Worm (Caenorhabditis elegans) whole organism, L1 larva: Measurements from ENCODE around the gene gbf-1.
A peak's percentile ranks its signal among the peaks of the same experiment; 100 is the strongest.

Experiments used
- C16A3.4 ChIP-seq: fragments of 150-350 bp; optimal IDR thresholded peaks from 2 replicates; lab custom pipeline; 2014; ENCODE audit warnings: missing biosample characterization, missing genetic modification characterization
- Y116A8C.19 ChIP-seq: sonication (generic microtip); optimal IDR thresholded peaks from 2 replicates; lab custom pipeline; 2016; ENCODE audit warnings: missing compliant biosample characterization, missing genetic modification characterization, borderline replicate concordance
- aha-1 ChIP-seq: fragments of 150-350 bp; optimal IDR thresholded peaks from 2 replicates; lab custom pipeline; 2014; ENCODE audit warnings: missing biosample characterization, missing genetic modification characterization
- alr-1 ChIP-seq: fragments of 200-800 bp; sonication (Bioruptor generic); optimal IDR thresholded peaks from 2 replicates; lab custom pipeline; 2018; ENCODE audit warnings: borderline replicate concordance, mild to moderate bottlenecking, missing genetic modification characterization, missing compliant biosample characterization
- blmp-1 ChIP-seq: fragments of 150-350 bp; optimal IDR thresholded peaks from 2 replicates; lab custom pipeline; 2014; ENCODE audit warnings: missing biosample characterization, missing genetic modification characterization
- ceh-8 ChIP-seq: fragments of 200-800 bp; sonication (Bioruptor generic); optimal IDR thresholded peaks from 2 replicates; lab custom pipeline; 2018; ENCODE audit warnings: mild to moderate bottlenecking, missing genetic modification characterization, moderate library complexity, missing compliant biosample characterization
- ceh-90 ChIP-seq: sonication (generic microtip); optimal IDR thresholded peaks from 2 replicates; lab custom pipeline; 2016; ENCODE audit warnings: missing genetic modification characterization, missing compliant biosample characterization
- dpl-1 ChIP-seq, 3 experiments: fragments of 150-350 bp in 2 of 3; sonication (generic microtip) in 1 of 3; optimal IDR thresholded peaks; 2 replicates each; lab custom pipeline; 2014 to 2017; ENCODE audit warnings: missing biosample characterization in 3 of 3, missing genetic modification characterization in 3 of 3, missing genetic modification reagents in 3 of 3
- dsc-1 ChIP-seq: sonication (generic microtip); optimal IDR thresholded peaks from 2 replicates; lab custom pipeline; 2016; ENCODE audit warnings: mild to moderate bottlenecking, missing genetic modification characterization, missing compliant biosample characterization
- efl-1 ChIP-seq, 4 experiments: fragments of 150-350 bp; optimal IDR thresholded peaks in 3 of 4; peaks in 1 of 4; 1 replicate in 1 of 4; 2 replicates in 3 of 4; lab custom pipeline; 2014; ENCODE audit warnings: missing biosample characterization in 2 of 4, missing genetic modification characterization in 2 of 4, missing genetic modification reagents in 2 of 4
- elt-2 ChIP-seq: sonication (generic microtip); optimal IDR thresholded peaks from 2 replicates; lab custom pipeline; 2016; ENCODE audit warnings: missing genetic modification characterization, mild to moderate bottlenecking, inconsistent platforms, missing compliant biosample characterization, missing genetic modification reagents
- elt-3 ChIP-seq, 6 experiments: fragments of 150-350 bp in 1 of 6; sonication (generic microtip); optimal IDR thresholded peaks; 2 replicates each; lab custom pipeline; 2017 to 2018; ENCODE audit warnings: missing biosample characterization in 6 of 6, missing genetic modification characterization in 6 of 6, inconsistent platforms in 1 of 6
- fos-1 ChIP-seq: fragments of 150-350 bp; optimal IDR thresholded peaks from 2 replicates; lab custom pipeline; 2014; ENCODE audit warnings: missing biosample characterization, missing genetic modification characterization
- irx-1 ChIP-seq: sonication (generic microtip); optimal IDR thresholded peaks from 2 replicates; lab custom pipeline; 2016; ENCODE audit warnings: missing genetic modification characterization, missing compliant biosample characterization
- jun-1 ChIP-seq: fragments of 150-350 bp; optimal IDR thresholded peaks from 2 replicates; lab custom pipeline; 2014; ENCODE audit warnings: missing biosample characterization, missing genetic modification reagents, missing genetic modification characterization
- lin-14 ChIP-seq: fragments of 200-800 bp; sonication (Bioruptor generic); optimal IDR thresholded peaks from 2 replicates; lab custom pipeline; 2018; ENCODE audit warnings: mild to moderate bottlenecking, missing genetic modification characterization, moderate library complexity, missing compliant biosample characterization
- lin-15B ChIP-seq: fragments of 150-350 bp; sonication (generic microtip); optimal IDR thresholded peaks from 3 replicates; lab custom pipeline; 2014; ENCODE audit warnings: missing biosample characterization, missing genetic modification characterization
- lin-35 ChIP-seq, 2 experiments: fragments of 150-350 bp; optimal IDR thresholded peaks; 2 replicates each; lab custom pipeline; 2014; ENCODE audit warnings: missing biosample characterization in 2 of 2, missing genetic modification characterization in 2 of 2, missing genetic modification reagents in 2 of 2
- lsy-2 ChIP-seq, 2 experiments: fragments of 150-350 bp; optimal IDR thresholded peaks; 2 replicates each; lab custom pipeline; 2014; ENCODE audit warnings: missing biosample characterization in 2 of 2, missing genetic modification characterization in 2 of 2
- mdl-1 ChIP-seq, 2 experiments: fragments of 150-350 bp; optimal IDR thresholded peaks; 2 replicates each; lab custom pipeline; 2014 to 2017; ENCODE audit warnings: missing biosample characterization in 2 of 2, missing genetic modification characterization in 2 of 2, inconsistent platforms in 1 of 2
- mep-1 ChIP-seq: fragments of 150-350 bp; optimal IDR thresholded peaks from 2 replicates; lab custom pipeline; 2014; ENCODE audit warnings: missing biosample characterization, missing genetic modification characterization
- nhr-11 ChIP-seq: fragments of 150-350 bp; optimal IDR thresholded peaks from 2 replicates; lab custom pipeline; 2014; ENCODE audit warnings: missing biosample characterization, missing genetic modification characterization
- nhr-12 ChIP-seq: sonication (generic microtip); optimal IDR thresholded peaks from 2 replicates; lab custom pipeline; 2017; ENCODE audit warnings: missing biosample characterization, missing genetic modification characterization
- nhr-19 ChIP-seq: fragments of 200-800 bp; sonication (Bioruptor generic); conservative IDR thresholded peaks from 2 replicates; pipeline ENCODE4 v1.3.6; 2022; ENCODE audit warnings: missing genetic modification characterization, missing compliant biosample characterization
- nhr-20 ChIP-seq: sonication (generic microtip); optimal IDR thresholded peaks from 2 replicates; lab custom pipeline; 2016; ENCODE audit warnings: mild to moderate bottlenecking, missing genetic modification characterization, missing compliant biosample characterization
- nhr-237 ChIP-seq: fragments of 150-350 bp; optimal IDR thresholded peaks from 2 replicates; lab custom pipeline; 2014; ENCODE audit warnings: missing biosample characterization, missing genetic modification characterization
- nhr-28 ChIP-seq: fragments of 150-350 bp; optimal IDR thresholded peaks from 2 replicates; lab custom pipeline; 2014; ENCODE audit warnings: missing biosample characterization, missing genetic modification characterization
- nhr-71 ChIP-seq: sonication (generic microtip); optimal IDR thresholded peaks from 2 replicates; lab custom pipeline; 2016; ENCODE audit warnings: mild to moderate bottlenecking, missing genetic modification characterization, moderate library complexity, missing compliant biosample characterization
- nhr-77 ChIP-seq: fragments of 150-350 bp; optimal IDR thresholded peaks from 2 replicates; lab custom pipeline; 2014; ENCODE audit warnings: missing biosample characterization, missing genetic modification characterization
- nhr-84 ChIP-seq: sonication (generic microtip); optimal IDR thresholded peaks from 2 replicates; lab custom pipeline; 2017; ENCODE audit warnings: missing biosample characterization, missing genetic modification characterization
- nhr-85 ChIP-seq: sonication (generic microtip); peaks from one replicate; lab custom pipeline; 2016; ENCODE audit warnings: missing genetic modification characterization, inconsistent platforms, missing compliant biosample characterization
- nhr-90 ChIP-seq: sonication (generic microtip); optimal IDR thresholded peaks from 2 replicates; lab custom pipeline; 2016; ENCODE audit warnings: mild to moderate bottlenecking, missing genetic modification characterization, missing compliant biosample characterization; ENCODE audit not compliant: poor library complexity
- pag-3 ChIP-seq: sonication (generic microtip); optimal IDR thresholded peaks from 2 replicates; lab custom pipeline; 2017; ENCODE audit warnings: missing genetic modification characterization, mild to moderate bottlenecking, missing compliant biosample characterization, antibody characterized with exemption, borderline replicate concordance; ENCODE audit not compliant: insufficient read depth
- pax-3 ChIP-seq: fragments of 200-800 bp; sonication (Bioruptor generic); optimal IDR thresholded peaks from 2 replicates; lab custom pipeline; 2018; ENCODE audit warnings: mild to moderate bottlenecking, missing genetic modification characterization, moderate library complexity, missing compliant biosample characterization
- pqm-1 ChIP-seq: sonication (generic microtip); optimal IDR thresholded peaks from 3 replicates; lab custom pipeline; 2017; ENCODE audit warnings: missing biosample characterization, missing genetic modification characterization
- snpc-4 ChIP-seq: fragments of 150-350 bp; optimal IDR thresholded peaks from 2 replicates; lab custom pipeline; 2014; ENCODE audit warnings: missing biosample characterization, missing genetic modification characterization
- snu-23 ChIP-seq: sonication (generic microtip); optimal IDR thresholded peaks from 2 replicates; lab custom pipeline; 2016; ENCODE audit warnings: missing genetic modification characterization, missing compliant biosample characterization
- sox-4 ChIP-seq: sonication (generic microtip); optimal IDR thresholded peaks from 2 replicates; lab custom pipeline; 2016; ENCODE audit warnings: missing genetic modification characterization, missing compliant biosample characterization
- sup-37 ChIP-seq: fragments of 200-800 bp; sonication (Bioruptor generic); optimal IDR thresholded peaks from 2 replicates; lab custom pipeline; 2018; ENCODE audit warnings: mild to moderate bottlenecking, missing genetic modification characterization, missing compliant biosample characterization
- swsn-7 ChIP-seq: sonication (generic microtip); optimal IDR thresholded peaks from 2 replicates; lab custom pipeline; 2016; ENCODE audit warnings: missing genetic modification characterization, missing compliant biosample characterization
- unc-62 ChIP-seq: fragments of 150-350 bp; optimal IDR thresholded peaks from 2 replicates; lab custom pipeline; 2014; ENCODE audit warnings: missing biosample characterization, missing genetic modification reagents, missing genetic modification characterization
- vab-15 ChIP-seq: sonication (generic microtip); optimal IDR thresholded peaks from 2 replicates; lab custom pipeline; 2017; ENCODE audit warnings: missing genotype, mild to moderate bottlenecking, missing genetic modification characterization, missing compliant biosample characterization

Gene gbf-1

ce11 chrIII:11816523-11817003 is 43.1 kb upstream of the gbf-1 start, which contains the start of gene C18D11.1:
Gene C18D11.1, plus strand, starts transcription at chrIII:11816573.
- TF ChIP-seq pag-3 (tag; lab: Kevin White, UChicago): peak; percentile 47
- no peak for TF ChIP-seq sup-37 (GFP tag; lab: Kevin White, UChicago)
- peak; percentile 53 for TF ChIP-seq nhr-85 (tag; lab: Kevin White, UChicago)
- no peak for TF ChIP-seq mdl-1 (tag; optimal IDR thresholded peaks at IDR 0.05; lab: Kevin White, UChicago)
- TF ChIP-seq, all 84 proteins: peak for 2

ce11 chrIII:11814653-11815052 is 41.2 kb upstream of the gbf-1 start:
- TF ChIP-seq pag-3 (tag; lab: Kevin White, UChicago) (no peak), mdl-1 (tag; optimal IDR thresholded peaks at IDR 0.05; lab: Kevin White, UChicago) (no peak), nhr-90 (tag; lab: Kevin White, UChicago) (no peak), mep-1 (tag; lab: Kevin White, UChicago) (peak; percentile 34), nhr-20 (tag; lab: Kevin White, UChicago) (peak; percentile 29), snu-23 (peak; percentile 14), lin-14 (GFP tag; lab: Kevin White, UChicago) (peak; percentile 65), nhr-85 (tag; lab: Kevin White, UChicago) (peak; percentile 44), vab-15 (tag; lab: Kevin White, UChicago) (no peak), Y116A8C.19 (tag; lab: Kevin White, UChicago) (no peak), lin-15B (tag; lab: Kevin White, UChicago) (no peak), blmp-1 (peak; percentile 86), nhr-12 (tag; lab: Kevin White, UChicago) (no peak)

ce11 chrIII:11811839-11812238 is 38.4 kb upstream of the gbf-1 start:
- peak; percentile 17 for TF ChIP-seq ceh-8 (GFP tag; lab: Kevin White, UChicago)
- peak in 1 of 2 experiments; percentile 24 for TF ChIP-seq mdl-1 (tag; optimal IDR thresholded peaks at IDR 0.05; lab: Kevin White, UChicago)
- TF ChIP-seq nhr-11 (tag; lab: Kevin White, UChicago): no peak
- peak; percentile 15 for TF ChIP-seq C16A3.4 (tag; lab: Kevin White, UChicago)
- TF ChIP-seq nhr-19 (GFP tag; lab: Robert Waterston, UW): no peak
- peak; percentile 61 for TF ChIP-seq snu-23
- TF ChIP-seq nhr-90 (tag; lab: Kevin White, UChicago): peak; percentile 37
- no peak for TF ChIP-seq nhr-28
- TF ChIP-seq snpc-4: peak; percentile 31
- TF ChIP-seq nhr-77 (tag; lab: Kevin White, UChicago): no peak
- TF ChIP-seq ceh-90 (tag; lab: Kevin White, UChicago): no peak
- no peak for TF ChIP-seq nhr-84 (tag; lab: Kevin White, UChicago)
- TF ChIP-seq elt-2 (tag; lab: Kevin White, UChicago): no peak
- TF ChIP-seq jun-1 (tag; lab: Kevin White, UChicago): no peak
- no peak for TF ChIP-seq nhr-237 (tag; lab: Kevin White, UChicago)
- no peak for TF ChIP-seq aha-1
- TF ChIP-seq lin-14 (GFP tag; lab: Kevin White, UChicago): peak; percentile 80
- no peak for TF ChIP-seq alr-1 (tag; lab: Kevin White, UChicago)
- no peak for TF ChIP-seq Y116A8C.19 (tag; lab: Kevin White, UChicago)
- TF ChIP-seq efl-1 (optimal IDR thresholded peaks at IDR 0.05; lab: Kevin White, UChicago): peak; percentile 16 to 22
- no peak for TF ChIP-seq efl-1 (GFP tag; optimal IDR thresholded peaks at IDR 0.05 in 1 of 2; lab: Kevin White, UChicago)
- peak in 1 of 6 experiments; percentile 62 for TF ChIP-seq elt-3 (tag; optimal IDR thresholded peaks at IDR 0.05; lab: Kevin White, UChicago)
- TF ChIP-seq dpl-1 (GFP tag; optimal IDR thresholded peaks at IDR 0.05; lab: Kevin White, UChicago): peak; percentile 26 to 43 (median 31)
- no peak for TF ChIP-seq sox-4 (tag; lab: Kevin White, UChicago)
- peak; percentile 39 for TF ChIP-seq nhr-71 (tag; lab: Kevin White, UChicago)
- TF ChIP-seq fos-1 (tag; lab: Kevin White, UChicago): no peak
- no peak for TF ChIP-seq pax-3 (tag; lab: Kevin White, UChicago)
- peak; percentile 67 for TF ChIP-seq mep-1 (tag; lab: Kevin White, UChicago)
- TF ChIP-seq dsc-1 (tag; lab: Kevin White, UChicago): no peak
- TF ChIP-seq lin-35 (GFP tag; optimal IDR thresholded peaks at IDR 0.05; lab: Kevin White, UChicago): peak; percentile 18 to 48
- peak in 1 of 2 experiments; percentile 64 for TF ChIP-seq lsy-2 (tag; optimal IDR thresholded peaks at IDR 0.05; lab: Kevin White, UChicago)
- TF ChIP-seq swsn-7 (tag; lab: Kevin White, UChicago): no peak
- no peak for TF ChIP-seq pqm-1 (tag; lab: Kevin White, UChicago)
- TF ChIP-seq irx-1 (tag; lab: Kevin White, UChicago): no peak
- TF ChIP-seq blmp-1: peak; percentile 93
- TF ChIP-seq nhr-20 (tag; lab: Kevin White, UChicago): peak; percentile 42
- TF ChIP-seq vab-15 (tag; lab: Kevin White, UChicago): no peak
- peak; percentile 83 for TF ChIP-seq nhr-85 (tag; lab: Kevin White, UChicago)
- no peak for TF ChIP-seq pag-3 (tag; lab: Kevin White, UChicago)
- TF ChIP-seq unc-62 (GFP tag; lab: Kevin White, UChicago): no peak
